Worm (Caenorhabditis elegans) whole organism, dauer: Measurements from ENCODE around the gene irld-34.

ENCODE experiments used
- unc-62 ChIP-seq: sonication (generic microtip); optimal IDR thresholded peaks from 2 replicates; lab custom pipeline; 2017; ENCODE audit warnings: missing biosample characterization, missing genetic modification reagents, missing genetic modification characterization

Gene irld-34

ce11 chrIII:9154766-9155165, at the start of gene irld-34:
Gene irld-34, plus strand, starts transcription at chrIII:9155066.
- TF ChIP-seq unc-62 = no peak

ce11 chrIII:9105653-9106052, 49.2 kb upstream of the irld-34 start:
- TF ChIP-seq unc-62 = no peak

- TF ChIP-seq unc-62 = no peak
These were observed 45.7 kb upstream of the irld-34 start, which contains the start of gene cya-1 for ce11 chrIII:9109172-9109571. Gene cya-1, minus strand, starts transcription at chrIII:9109272.

ce11 chrIII:9109726-9110125, 45.1 kb upstream of the irld-34 start:
- no peak for TF ChIP-seq unc-62

- TF ChIP-seq unc-62 = no peak
These were observed 44.6 kb upstream of the irld-34 start for ce11 chrIII:9110270-9110669.

- no peak for TF ChIP-seq unc-62
These were observed 42.4 kb upstream of the irld-34 start for ce11 chrIII:9112479-9112878.

ce11 chrIII:9114076-9114475, 40.8 kb upstream of the irld-34 start:
- TF ChIP-seq unc-62 = no peak

- TF ChIP-seq unc-62 = no peak
These were observed 40.2 kb upstream of the irld-34 start, which contains the start of gene ZK512.1 for ce11 chrIII:9114649-9115048. Gene ZK512.1, plus strand, starts transcription at chrIII:9114949.

- no peak for TF ChIP-seq unc-62
These were observed 39.1 kb upstream of the irld-34 start for ce11 chrIII:9115745-9116144.

ce11 chrIII:9118314-9118850, 36.5 kb upstream of the irld-34 start, which contains the start of gene grl-11:
Gene grl-11, minus strand, starts transcription at chrIII:9118364.
- TF ChIP-seq unc-62 = no peak

- no peak for TF ChIP-seq unc-62
These were observed 35.8 kb upstream of the irld-34 start, which contains the start of gene ced-11 for ce11 chrIII:9118921-9119606. Gene ced-11, plus strand, starts transcription at chrIII:9119556.

ce11 chrIII:9125789-9126304, 29.0 kb upstream of the irld-34 start, which contains the start of gene sec-16A.1:
Gene sec-16A.1, plus strand, starts transcription at chrIII:9125839.
- TF ChIP-seq unc-62 = no peak

ce11 chrIII:9130588-9130987, 24.3 kb upstream of the irld-34 start, which contains the start of gene ZK512.10:
Gene ZK512.10, plus strand, starts transcription at chrIII:9130888.
- no peak for TF ChIP-seq unc-62

ce11 chrIII:9136587-9136986, 18.3 kb upstream of the irld-34 start, which contains the start of gene eat-4:
Gene eat-4, plus strand, starts transcription at chrIII:9136887.
- TF ChIP-seq unc-62 = no peak

- TF ChIP-seq unc-62 = no peak
These were observed 16.3 kb upstream of the irld-34 start, which contains the start of gene ZK512.7 for ce11 chrIII:9138601-9139000. Gene ZK512.7, minus strand, starts transcription at chrIII:9138701.

- TF ChIP-seq unc-62 = no peak
These were observed 11.0 kb upstream of the irld-34 start, which contains the start of gene ZK512.11 for ce11 chrIII:9143911-9144310. Gene ZK512.11, plus strand, starts transcription at chrIII:9144211.

- TF ChIP-seq unc-62 = no peak
These were observed 10.0 kb upstream of the irld-34 start, which contains the start of the genes ZK512.2 and ZK512.4 for ce11 chrIII:9144744-9145390. Gene ZK512.2, minus strand, starts transcription at chrIII:9144794. Gene ZK512.4, plus strand, starts transcription at chrIII:9145340.
